Worm (Caenorhabditis elegans) whole organism, L4 larva: ENCODE results near the gene gstk-2.

ENCODE experiments used
- D1046.2 ChIP-seq: fragments of 200-800 bp; sonication (Bioruptor generic); IDR thresholded peaks from 2 replicates; pipeline ENCODE4 v1.3.6; 2022; ENCODE audit warnings: missing genetic modification characterization, missing compliant biosample characterization
- F10B5.3 ChIP-seq: sonication (generic microtip); optimal IDR thresholded peaks from 2 replicates; lab custom pipeline; 2016; ENCODE audit warnings: mild to moderate bottlenecking, missing genetic modification characterization, missing compliant biosample characterization
- F44E2.7 ChIP-seq: fragments of 200-800 bp; sonication (Bioruptor generic); IDR thresholded peaks from 2 replicates; pipeline ENCODE4 v2.1.2; 2022; ENCODE audit warnings: missing genetic modification characterization, missing compliant biosample characterization
- F49E8.2 ChIP-seq: sonication (generic microtip); optimal IDR thresholded peaks from 2 replicates; lab custom pipeline; 2016; ENCODE audit warnings: missing compliant biosample characterization, mild to moderate bottlenecking, missing genetic modification characterization, borderline replicate concordance
- R02D3.7 ChIP-seq: fragments of 150-350 bp; sonication (generic microtip); optimal IDR thresholded peaks from 3 replicates; lab custom pipeline; 2014; ENCODE audit warnings: missing biosample characterization, missing genetic modification characterization
- T20F7.1 ChIP-seq: fragments of 200-800 bp; sonication (Bioruptor generic); optimal IDR thresholded peaks from 2 replicates; lab custom pipeline; 2018; ENCODE audit warnings: mild to moderate bottlenecking, missing genetic modification characterization, missing compliant biosample characterization
- Y48G9A.11 ChIP-seq: fragments of 200-800 bp; sonication (Bioruptor generic); IDR thresholded peaks from 2 replicates; pipeline ENCODE4 v1.3.6; 2022; ENCODE audit warnings: missing genetic modification reagents, missing genetic modification characterization, missing compliant biosample characterization
- ZK337.2 ChIP-seq: fragments of 200-800 bp; sonication (Bioruptor generic); IDR thresholded peaks from 2 replicates; pipeline ENCODE4 v1.3.6; 2022; ENCODE audit warnings: missing genetic modification reagents, missing genetic modification characterization, missing compliant biosample characterization
- aha-1 ChIP-seq: fragments of 150-350 bp; peaks from one replicate; lab custom pipeline; 2014; ENCODE audit warnings: missing biosample characterization, missing genetic modification characterization
- aly-2 ChIP-seq: sonication (generic microtip); optimal IDR thresholded peaks from 2 replicates; lab custom pipeline; 2018; ENCODE audit warnings: missing biosample characterization, missing genetic modification characterization
- arid-1 ChIP-seq: fragments of 200-800 bp; sonication (Bioruptor generic); conservative IDR thresholded peaks from 2 replicates; pipeline ENCODE4 v1.3.6; 2022; ENCODE audit warnings: missing genetic modification reagents, missing genetic modification characterization, missing compliant biosample characterization
- ctbp-1 ChIP-seq: fragments of 200-800 bp; sonication (Bioruptor generic); IDR thresholded peaks from 2 replicates; pipeline ENCODE4 v1.3.6; 2022; ENCODE audit warnings: missing genetic modification reagents, missing genetic modification characterization, missing compliant biosample characterization
- daf-12 ChIP-seq: fragments of 150-350 bp; optimal IDR thresholded peaks from 2 replicates; lab custom pipeline; 2014; ENCODE audit warnings: missing biosample characterization, missing genetic modification reagents, missing genetic modification characterization
- daf-16 ChIP-seq, 3 experiments: sonication (generic microtip); optimal IDR thresholded peaks; 2 replicates each; lab custom pipeline; 2016 to 2017; ENCODE audit warnings: missing genetic modification characterization in 3 of 3, missing genetic modification reagents in 3 of 3, mild to moderate bottlenecking in 2 of 3, missing compliant biosample characterization in 2 of 3, missing biosample characterization in 1 of 3, moderate library complexity in 1 of 3
- daf-19 ChIP-seq: fragments of 200-800 bp; sonication (Bioruptor generic); conservative IDR thresholded peaks from 2 replicates; pipeline ENCODE4 v1.3.6; 2022; ENCODE audit warnings: missing genetic modification characterization, missing compliant biosample characterization
- dpl-1 ChIP-seq: fragments of 150-350 bp; optimal IDR thresholded peaks from 2 replicates; lab custom pipeline; 2014; ENCODE audit warnings: missing biosample characterization, missing genetic modification reagents, missing genetic modification characterization
- dve-1 ChIP-seq: sonication (generic microtip); optimal IDR thresholded peaks from 2 replicates; lab custom pipeline; 2017; ENCODE audit warnings: antibody characterized with exemption, mild to moderate bottlenecking, missing genetic modification characterization, missing compliant biosample characterization; ENCODE audit not compliant: insufficient read depth
- egl-27 ChIP-seq: sonication (generic microtip); optimal IDR thresholded peaks from 3 replicates; lab custom pipeline; 2017; ENCODE audit warnings: missing biosample characterization, missing genetic modification reagents, missing genetic modification characterization
- egl-43 ChIP-seq: fragments of 200-800 bp; sonication (Bioruptor generic); IDR thresholded peaks from 2 replicates; pipeline ENCODE4 v1.3.6; 2022; ENCODE audit warnings: missing genetic modification reagents, missing genetic modification characterization, missing compliant biosample characterization
- fkh-10 ChIP-seq: fragments of 150-350 bp; optimal IDR thresholded peaks from 2 replicates; lab custom pipeline; 2014; ENCODE audit warnings: missing biosample characterization, missing genetic modification reagents, missing genetic modification characterization
- gei-8 ChIP-seq: fragments of 200-800 bp; sonication (Bioruptor generic); optimal IDR thresholded peaks from 2 replicates; lab custom pipeline; 2018; ENCODE audit warnings: mild to moderate bottlenecking, missing genetic modification characterization, missing compliant biosample characterization
- hlh-11 ChIP-seq: fragments of 200-800 bp; sonication (Bioruptor generic); optimal IDR thresholded peaks from 2 replicates; lab custom pipeline; 2018; ENCODE audit warnings: mild to moderate bottlenecking, missing genetic modification characterization, missing compliant biosample characterization
- hlh-30 ChIP-seq: sonication (generic microtip); optimal IDR thresholded peaks from 2 replicates; lab custom pipeline; 2017; ENCODE audit warnings: antibody characterized with exemption, mild to moderate bottlenecking, missing genetic modification characterization, missing compliant biosample characterization; ENCODE audit not compliant: insufficient read depth
- hmg-1.1 ChIP-seq: fragments of 200-800 bp; sonication (Bioruptor generic); IDR thresholded peaks from 2 replicates; pipeline ENCODE4 v1.3.6; 2022; ENCODE audit warnings: missing genetic modification reagents, missing genetic modification characterization, missing compliant biosample characterization
- jun-1 ChIP-seq: fragments of 150-350 bp; optimal IDR thresholded peaks from 2 replicates; lab custom pipeline; 2014; ENCODE audit warnings: missing biosample characterization, missing genetic modification reagents, missing genetic modification characterization
- lim-7 ChIP-seq: fragments of 200-800 bp; sonication (Bioruptor generic); IDR thresholded peaks from 2 replicates; pipeline ENCODE4 v1.3.6; 2022; ENCODE audit warnings: missing genetic modification characterization, missing compliant biosample characterization
- lin-1 ChIP-seq: fragments of 200-800 bp; sonication (Bioruptor generic); IDR thresholded peaks from 2 replicates; pipeline ENCODE4 v1.3.6; 2022; ENCODE audit warnings: missing genetic modification reagents, missing genetic modification characterization, missing compliant biosample characterization
- lin-13 ChIP-seq: fragments of 150-350 bp; optimal IDR thresholded peaks from 2 replicates; lab custom pipeline; 2014; ENCODE audit warnings: missing biosample characterization, missing genetic modification reagents, missing genetic modification characterization
- lin-38 ChIP-seq: fragments of 200-800 bp; sonication (Bioruptor generic); IDR thresholded peaks from 2 replicates; pipeline ENCODE4 v1.3.6; 2022; ENCODE audit warnings: missing genetic modification reagents, missing genetic modification characterization, missing compliant biosample characterization
- madf-5 ChIP-seq, 2 experiments: fragments of 200-800 bp; sonication (Bioruptor generic); IDR thresholded peaks; 2 replicates each; pipeline ENCODE4 v1.3.6; 2022; ENCODE audit warnings: missing compliant biosample characterization in 2 of 2, missing genetic modification characterization in 2 of 2
- madf-9 ChIP-seq: fragments of 200-800 bp; sonication (Bioruptor generic); conservative IDR thresholded peaks from 2 replicates; pipeline ENCODE4 v1.3.6; 2022; ENCODE audit warnings: missing genetic modification reagents, missing genetic modification characterization, missing compliant biosample characterization
- mdt-29 ChIP-seq: fragments of 200-800 bp; sonication (Bioruptor generic); IDR thresholded peaks from 2 replicates; pipeline ENCODE4 v1.3.6; 2022; ENCODE audit warnings: missing genetic modification reagents, missing genetic modification characterization, missing compliant biosample characterization
- mep-1 ChIP-seq: fragments of 150-350 bp; sonication (generic microtip); optimal IDR thresholded peaks from 3 replicates; lab custom pipeline; 2014; ENCODE audit warnings: missing biosample characterization, missing genetic modification characterization
- mes-2 ChIP-seq: sonication (generic microtip); optimal IDR thresholded peaks from 2 replicates; lab custom pipeline; 2016; ENCODE audit warnings: missing genotype, mild to moderate bottlenecking, missing genetic modification characterization, missing compliant biosample characterization; ENCODE audit not compliant: poor library complexity, severe bottlenecking
- mxl-2 ChIP-seq: fragments of 200-800 bp; sonication (Bioruptor generic); conservative IDR thresholded peaks from 2 replicates; pipeline ENCODE4 v1.3.6; 2022; ENCODE audit warnings: missing genetic modification reagents, missing genetic modification characterization, missing compliant biosample characterization
- nhr-102 ChIP-seq: sonication (generic microtip); optimal IDR thresholded peaks from 2 replicates; lab custom pipeline; 2016; ENCODE audit warnings: mild to moderate bottlenecking, missing genetic modification characterization, moderate library complexity, missing compliant biosample characterization
- nhr-41 ChIP-seq: fragments of 200-800 bp; sonication (Bioruptor generic); IDR thresholded peaks from 2 replicates; pipeline ENCODE4 v1.3.6; 2022; ENCODE audit warnings: missing genetic modification reagents, missing genetic modification characterization, missing compliant biosample characterization
- nhr-48 ChIP-seq: sonication (generic microtip); optimal IDR thresholded peaks from 2 replicates; lab custom pipeline; 2016; ENCODE audit warnings: mild to moderate bottlenecking, missing genetic modification characterization, missing compliant biosample characterization
- nhr-6 ChIP-seq: fragments of 150-350 bp; optimal IDR thresholded peaks from 2 replicates; lab custom pipeline; 2014; ENCODE audit warnings: missing biosample characterization, missing genetic modification characterization
- nhr-76 ChIP-seq: fragments of 150-350 bp; optimal IDR thresholded peaks from 2 replicates; lab custom pipeline; 2014; ENCODE audit warnings: missing biosample characterization, missing genetic modification characterization
- nhr-77 ChIP-seq: fragments of 150-350 bp; optimal IDR thresholded peaks from 2 replicates; lab custom pipeline; 2014; ENCODE audit warnings: missing biosample characterization, missing genetic modification characterization
- php-3 ChIP-seq: fragments of 200-800 bp; sonication (Bioruptor generic); IDR thresholded peaks from 2 replicates; pipeline ENCODE4 v1.3.6; 2022; ENCODE audit warnings: missing genetic modification reagents, missing genetic modification characterization, missing compliant biosample characterization
- sdz-12 ChIP-seq: fragments of 200-800 bp; sonication (Bioruptor generic); optimal IDR thresholded peaks from 2 replicates; lab custom pipeline; 2018; ENCODE audit warnings: mild to moderate bottlenecking, missing genetic modification characterization, missing compliant biosample characterization
- set-16 ChIP-seq: fragments of 200-800 bp; sonication (Bioruptor generic); IDR thresholded peaks from 2 replicates; pipeline ENCODE4 v1.3.6; 2022; ENCODE audit warnings: missing genetic modification reagents, missing genetic modification characterization, missing compliant biosample characterization
- snpc-4 ChIP-seq: fragments of 150-350 bp; optimal IDR thresholded peaks from 2 replicates; lab custom pipeline; 2014; ENCODE audit warnings: missing biosample characterization, missing genetic modification characterization
- tra-1 ChIP-seq: fragments of 200-800 bp; sonication (Bioruptor generic); IDR thresholded peaks from 2 replicates; pipeline ENCODE4 v1.3.6; 2022; ENCODE audit warnings: missing genetic modification reagents, missing genetic modification characterization, missing compliant biosample characterization
- unc-130 ChIP-seq: sonication (generic microtip); optimal IDR thresholded peaks from 2 replicates; lab custom pipeline; 2016; ENCODE audit warnings: missing genetic modification reagents, missing genetic modification characterization, missing compliant biosample characterization
- zfp-3 ChIP-seq: fragments of 200-800 bp; sonication (Bioruptor generic); conservative IDR thresholded peaks from 2 replicates; pipeline ENCODE4 v1.3.6; 2022; ENCODE audit warnings: missing genetic modification reagents, missing genetic modification characterization, missing compliant biosample characterization
- zip-11 ChIP-seq: fragments of 200-800 bp; sonication (Bioruptor generic); IDR thresholded peaks from 2 replicates; pipeline ENCODE4 v1.3.6; 2022; ENCODE audit warnings: missing genetic modification characterization, missing compliant biosample characterization
- ztf-11 ChIP-seq: fragments of 150-350 bp; optimal IDR thresholded peaks from 2 replicates; lab custom pipeline; 2014; ENCODE audit warnings: missing biosample characterization, missing genetic modification characterization
- ztf-7 ChIP-seq: fragments of 150-350 bp; optimal IDR thresholded peaks from 2 replicates; lab custom pipeline; 2014; ENCODE audit warnings: missing biosample characterization, missing genetic modification characterization

Gene gstk-2

ce11 chrIV:7237668-7238214 lies 4.3 kb downstream of the gstk-2 start, which contains the start of gene elo-3 (continued):
- TF ChIP-seq aly-2 (tag; lab: Kevin White, UChicago) (no peak), Y48G9A.11 (GFP tag; lab: Robert Waterston, UW) (no peak), nhr-6 (tag; lab: Kevin White, UChicago) (no peak), php-3 (GFP tag; lab: Robert Waterston, UW) (peak; percentile 47; the same call in 1 of the 2 replicates), aha-1 (tag; lab: Kevin White, UChicago) (peak; percentile 26), mes-2 (tag; lab: Kevin White, UChicago) (no peak), sdz-12 (GFP tag; lab: Kevin White, UChicago) (no peak), daf-19 (GFP tag; lab: Robert Waterston, UW) (no peak), ZK337.2 (GFP tag; lab: Robert Waterston, UW) (no peak), lin-13 (GFP tag; lab: Kevin White, UChicago) (no peak), zip-11 (no peak), jun-1 (tag; lab: Kevin White, UChicago) (no peak), R02D3.7 (tag; lab: Kevin White, UChicago) (no peak), lin-1 (GFP tag; lab: Robert Waterston, UW) (peak; percentile 65; the same call in 1 of the 2 replicates), madf-5 (GFP tag; IDR thresholded peaks at IDR 0.05; lab: Robert Waterston, UW) (no peak), snpc-4 (tag; lab: Kevin White, UChicago) (no peak), unc-130 (GFP tag; lab: Kevin White, UChicago) (no peak), mdt-29 (GFP tag; lab: Robert Waterston, UW) (no peak), ctbp-1 (no peak), arid-1 (GFP tag; lab: Robert Waterston, UW) (no peak), nhr-77 (tag; lab: Kevin White, UChicago) (no peak), set-16 (GFP tag; lab: Robert Waterston, UW) (no peak), mep-1 (tag; lab: Kevin White, UChicago) (no peak), mxl-2 (no peak), F10B5.3 (no peak), nhr-48 (tag; lab: Kevin White, UChicago) (no peak), nhr-76 (tag; lab: Kevin White, UChicago) (no peak), gei-8 (no peak), hlh-30 (tag; lab: Kevin White, UChicago) (no peak), fkh-10 (GFP tag; lab: Kevin White, UChicago) (no peak), madf-9 (no peak), dve-1 (tag; lab: Kevin White, UChicago) (no peak), nhr-102 (peak; percentile 41), zfp-3 (GFP tag; lab: Robert Waterston, UW) (no peak), F44E2.7 (no peak), ztf-7 (no peak), nhr-41 (GFP tag; lab: Robert Waterston, UW) (no peak), lim-7 (no peak), D1046.2 (GFP tag; lab: Robert Waterston, UW) (no peak), dpl-1 (no peak), daf-12 (tag; lab: Kevin White, UChicago) (no peak), F49E8.2 (tag; lab: Kevin White, UChicago) (no peak), ztf-11 (tag; lab: Kevin White, UChicago) (no peak), egl-43 (GFP tag; lab: Robert Waterston, UW) (no peak), lin-38 (GFP tag; lab: Robert Waterston, UW) (no peak), daf-16 (GFP tag; optimal IDR thresholded peaks at IDR 0.05; lab: Kevin White, UChicago) (no peak), daf-16 (tag; optimal IDR thresholded peaks at IDR 0.05; lab: Kevin White, UChicago) (peak; percentile 51), hlh-11 (tag; lab: Kevin White, UChicago) (peak; percentile 15), egl-27 (no peak), tra-1 (GFP tag; lab: Robert Waterston, UW) (peak; percentile 77; the same call in 1 of the 2 replicates), hmg-1.1 (no peak), T20F7.1 (GFP tag; lab: Kevin White, UChicago) (no peak)
